Worm (Caenorhabditis elegans): ENCODE data around the gene Y50E8A.10.
A peak's percentile ranks its signal among the peaks of the same experiment; 100 is the strongest.

Y50E8A.10 gene

DNA sequence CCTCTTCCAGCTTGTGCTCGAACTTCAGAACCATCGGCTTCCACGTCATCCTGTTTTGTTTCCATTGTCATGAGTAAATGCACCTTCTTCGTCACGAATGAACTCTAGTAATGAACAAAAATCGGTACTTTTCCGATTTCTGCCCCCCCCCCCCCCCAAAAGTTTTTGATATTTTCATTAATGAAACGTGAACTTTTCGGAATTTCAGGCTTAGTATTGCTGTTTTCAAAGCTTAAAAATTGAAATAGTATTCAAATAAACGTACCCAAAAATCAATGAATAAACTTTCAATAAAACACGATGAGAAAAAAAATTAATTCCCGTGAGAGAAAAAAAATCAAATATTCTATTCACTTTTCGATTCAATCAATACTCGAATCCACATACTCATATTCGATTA, at the start of gene Y50E8A.10, which contains the start of gene scrm-7:
TSS of gene Y50E8A.10 (plus strand) at position 353 of the 400 bp plus-strand sequence.
TSS of gene scrm-7 (minus strand) at position 101 of the 400 bp plus-strand sequence.
- TF ChIP-seq snpc-4 (tag; optimal IDR thresholded peaks at IDR 0.05) (no peak), M03D4.4 (tag; optimal IDR thresholded peaks at IDR 0.05) (no peak), hlh-1 (tag; optimal IDR thresholded peaks at IDR 0.05) (no peak), elt-1 (tag; optimal IDR thresholded peaks at IDR 0.05; ENCODE audit: borderline replicate concordance, insufficient read depth) (no peak)

DNA sequence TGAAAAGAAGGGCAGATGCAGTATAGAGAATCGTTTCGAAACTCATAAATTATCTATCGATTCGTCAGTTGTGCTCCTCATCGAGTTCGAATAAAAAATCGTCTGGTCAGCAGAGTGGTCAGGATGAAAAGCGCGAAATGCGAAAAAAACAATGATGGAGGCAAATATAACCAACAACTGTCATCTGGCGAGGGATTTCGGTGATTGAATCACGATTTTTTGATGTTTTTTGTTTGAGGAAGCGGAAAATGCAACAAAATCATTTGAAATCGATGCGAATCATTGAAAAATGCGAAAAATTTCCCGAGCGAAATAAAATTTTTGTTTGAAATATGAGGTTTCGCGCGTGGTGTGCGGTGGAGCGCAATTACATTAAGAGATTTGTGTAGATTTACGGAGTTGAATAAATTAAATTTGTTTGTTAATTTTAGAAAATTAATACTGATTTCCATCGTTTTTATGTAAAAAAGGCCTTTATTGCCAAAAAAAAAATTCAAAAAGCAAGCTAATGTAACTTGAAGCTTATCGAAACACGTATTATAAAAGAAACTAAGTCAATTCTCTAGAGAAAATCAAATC, 45.5 kb upstream of the Y50E8A.10 start, which contains the start of gene unc-61:
TSS of gene unc-61 (minus strand) at position 51 of the 579 bp plus-strand sequence.
- TF ChIP-seq snpc-4 (tag; optimal IDR thresholded peaks at IDR 0.05) (no peak), ham-2 (GFP tag; optimal IDR thresholded peaks at IDR 0.05) (no peak), mep-1 (tag; optimal IDR thresholded peaks at IDR 0.05) (peak; percentile 1), ces-1 (GFP tag; optimal IDR thresholded peaks at IDR 0.05) (peak; percentile 89), zip-8 (tag; optimal IDR thresholded peaks at IDR 0.05) (no peak), ceh-83 (GFP tag; optimal IDR thresholded peaks at IDR 0.05) (no peak), ceh-43 (GFP tag; optimal IDR thresholded peaks at IDR 0.05) (no peak)

DNA sequence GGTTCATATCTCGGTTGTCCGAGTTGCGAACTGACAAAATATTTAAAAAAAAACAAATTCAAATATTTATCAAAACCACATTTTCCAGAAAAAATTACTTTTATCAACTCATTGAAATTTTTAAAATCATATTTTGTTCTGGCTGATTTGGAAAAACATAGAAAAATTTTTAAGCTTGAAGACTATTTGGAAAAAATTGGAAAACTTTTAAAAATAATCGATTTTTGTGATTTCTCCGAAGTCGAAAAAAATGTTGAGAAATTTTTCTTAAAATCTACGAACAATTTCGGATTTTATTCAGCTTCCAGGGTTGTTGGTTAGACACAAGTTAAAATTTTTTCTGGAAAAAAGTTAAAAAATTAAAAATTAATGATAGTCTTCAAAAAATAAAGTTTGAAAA, 42.9 kb upstream of the Y50E8A.10 start, which contains the start of gene Y50E8A.5:
TSS of gene Y50E8A.5 (minus strand) at position 101 of the 400 bp plus-strand sequence.
- TF ChIP-seq elt-1 (tag; optimal IDR thresholded peaks at IDR 0.05; ENCODE audit: borderline replicate concordance, insufficient read depth) (no peak), blmp-1 (tag; optimal IDR thresholded peaks at IDR 0.05) (no peak), pha-4 (tag; optimal IDR thresholded peaks at IDR 0.05) (no peak), sptf-1 (tag; optimal IDR thresholded peaks at IDR 0.05) (no peak), nhr-12 (tag; optimal IDR thresholded peaks at IDR 0.05) (no peak), nhr-237 (tag; optimal IDR thresholded peaks at IDR 0.05) (no peak), ztf-11 (tag; optimal IDR thresholded peaks at IDR 0.05) (no peak), mab-5 (tag; optimal IDR thresholded peaks at IDR 0.05) (no peak), tbx-8 (GFP tag; optimal IDR thresholded peaks at IDR 0.05) (no peak), nhr-28 (tag; optimal IDR thresholded peaks at IDR 0.05) (no peak), unc-120 (tag; optimal IDR thresholded peaks at IDR 0.05; ENCODE audit: poor library complexity, severe bottlenecking) (no peak), ceh-43 (GFP tag; optimal IDR thresholded peaks at IDR 0.05) (no peak), unc-39 (tag; optimal IDR thresholded peaks at IDR 0.05) (no peak), elt-3 (tag; optimal IDR thresholded peaks at IDR 0.05) (no peak), sem-2 (GFP tag; optimal IDR thresholded peaks at IDR 0.05) (no peak), ham-2 (GFP tag; optimal IDR thresholded peaks at IDR 0.05) (no peak), lsy-2 (tag; optimal IDR thresholded peaks at IDR 0.05) (no peak), ces-1 (GFP tag; optimal IDR thresholded peaks at IDR 0.05) (no peak)

DNA sequence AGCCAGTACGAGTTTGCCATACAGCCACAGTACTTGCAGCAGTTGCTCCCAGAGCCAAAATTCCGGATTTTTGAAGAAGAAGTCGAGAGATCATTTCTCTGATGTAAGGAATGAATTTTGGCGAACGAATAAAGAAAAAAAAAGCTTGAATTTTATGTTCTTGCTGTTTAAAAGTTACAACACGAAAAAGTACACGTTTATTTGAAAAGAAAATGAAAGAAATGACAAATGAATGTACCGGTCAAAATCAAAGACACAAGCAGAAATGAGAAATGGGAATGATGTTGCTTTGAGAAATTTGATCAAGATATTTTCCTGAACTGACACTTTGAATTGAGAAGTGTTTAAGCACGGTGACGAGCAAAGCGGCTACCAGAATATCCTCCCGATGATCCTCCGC, 38.6 kb upstream of the Y50E8A.10 start, which contains the start of gene Y50E8A.6:
TSS of gene Y50E8A.6 (minus strand) at position 101 of the 400 bp plus-strand sequence.
- no peak for TF ChIP-seq unc-39 (tag; optimal IDR thresholded peaks at IDR 0.05)
- TF ChIP-seq nhr-12 (tag; optimal IDR thresholded peaks at IDR 0.05): no peak
- TF ChIP-seq zip-8 (tag; optimal IDR thresholded peaks at IDR 0.05): no peak
- TF ChIP-seq unc-120 (tag; optimal IDR thresholded peaks at IDR 0.05; ENCODE audit: poor library complexity, severe bottlenecking): no peak

DNA sequence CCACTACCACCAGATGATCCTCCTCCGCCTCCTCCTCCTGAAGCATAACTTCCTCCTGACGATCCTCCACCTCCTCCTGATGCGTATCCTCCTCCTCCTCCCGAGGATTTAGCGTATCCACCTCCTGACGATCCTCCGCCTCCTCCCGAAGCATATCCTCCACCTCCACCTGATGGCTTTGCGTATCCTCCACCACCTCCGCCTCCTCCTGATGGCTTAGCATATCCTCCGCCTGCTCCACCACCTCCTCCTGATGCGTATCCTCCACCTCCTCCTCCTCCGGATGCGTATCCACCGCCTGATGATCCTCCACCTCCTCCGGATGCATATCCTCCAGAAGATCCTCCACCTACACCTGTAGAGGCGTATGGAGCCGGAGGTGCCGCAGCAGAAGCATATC, 35.0 kb upstream of the Y50E8A.10 start:
- no peak for TF ChIP-seq cnd-1 (tag; optimal IDR thresholded peaks at IDR 0.05)
- no peak for TF ChIP-seq pha-4 (tag; optimal IDR thresholded peaks at IDR 0.05)
- no peak for TF ChIP-seq nhr-2 (tag; optimal IDR thresholded peaks at IDR 0.05)
- TF ChIP-seq nhr-237 (tag; optimal IDR thresholded peaks at IDR 0.05): no peak
- no peak for TF ChIP-seq lin-32 (GFP tag; optimal IDR thresholded peaks at IDR 0.05)
- TF ChIP-seq lin-13 (tag; optimal IDR thresholded peaks at IDR 0.05): no peak
- TF ChIP-seq tbx-8 (GFP tag; optimal IDR thresholded peaks at IDR 0.05): no peak
- TF ChIP-seq elt-1 (tag; optimal IDR thresholded peaks at IDR 0.05; ENCODE audit: borderline replicate concordance, insufficient read depth): no peak
- no peak for TF ChIP-seq snpc-4 (tag; optimal IDR thresholded peaks at IDR 0.05)
- no peak for TF ChIP-seq sptf-1 (tag; optimal IDR thresholded peaks at IDR 0.05)
- TF ChIP-seq ceh-39 (tag; optimal IDR thresholded peaks at IDR 0.05): no peak
- no peak for TF ChIP-seq flh-1 (GFP tag; optimal IDR thresholded peaks at IDR 0.05)
- TF ChIP-seq ceh-43 (GFP tag; optimal IDR thresholded peaks at IDR 0.05): no peak
- no peak for TF ChIP-seq blmp-1 (tag; optimal IDR thresholded peaks at IDR 0.05)
- no peak for TF ChIP-seq hlh-1 (tag; optimal IDR thresholded peaks at IDR 0.05)
- no peak for TF ChIP-seq bed-3 (GFP tag; optimal IDR thresholded peaks at IDR 0.05)
- no peak for TF ChIP-seq ces-1 (GFP tag; optimal IDR thresholded peaks at IDR 0.05)

Data from whole organism, mixed stage, embryonic.